Fruit fly (Drosophila melanogaster): ENCODE results near the gene CAH3.

The CAH3 gene

dm6 chrX:8650631-8651133 is 30.4 kb upstream of the CAH3 start, which contains the start of gene oc (continued):
- peak; percentile 21 for TF ChIP-seq Eip75B (GFP tag; optimal IDR thresholded peaks at IDR 0.05)
- 0 out of 2 replicates have a peak, but pooled peaks have one; percentile 22 for TF ChIP-seq Gug (GFP tag; IDR thresholded peaks at IDR 0.05)
- peak; percentile 28 for TF ChIP-seq CG16779 (tag; optimal IDR thresholded peaks at IDR 0.05)
- TF ChIP-seq CG34406 (GFP tag; optimal IDR thresholded peaks at IDR 0.05), result peak; percentile 33
- no peak for TF ChIP-seq Hr39 (GFP tag; optimal IDR thresholded peaks at IDR 0.05)
- peak; percentile 50 for TF ChIP-seq CG1621 (tag; optimal IDR thresholded peaks at IDR 0.05)
- peak; percentile 58 for TF ChIP-seq CG6808 (GFP tag; optimal IDR thresholded peaks at IDR 0.05)
- TF ChIP-seq Blimp-1 (GFP tag; optimal IDR thresholded peaks at IDR 0.05), result no peak
- TF ChIP-seq dsx (GFP tag; optimal IDR thresholded peaks at IDR 0.05; ENCODE audit: poor library complexity, severe bottlenecking), result peak; percentile 78
- TF ChIP-seq CG3032 (tag; optimal IDR thresholded peaks at IDR 0.05), result peak; percentile 56
- TF ChIP-seq Sox14 (GFP tag; optimal IDR thresholded peaks at IDR 0.05), result peak; percentile 46
- TF ChIP-seq Ets21C (GFP tag; optimal IDR thresholded peaks at IDR 0.05), result peak; percentile 18
- no peak for TF ChIP-seq Eip93F (GFP tag; optimal IDR thresholded peaks at IDR 0.05)
- TF ChIP-seq Lpt (GFP tag; optimal IDR thresholded peaks at IDR 0.05), result peak; percentile 58

dm6 chrX:8653955-8654589 is 27.0 kb upstream of the CAH3 start:
- TF ChIP-seq CG10669 (GFP tag; optimal IDR thresholded peaks at IDR 0.05), result no peak
- no peak for TF ChIP-seq CG6276 (GFP tag; optimal IDR thresholded peaks at IDR 0.05)
- TF ChIP-seq CG7368 (GFP tag; optimal IDR thresholded peaks at IDR 0.05), result no peak
- TF ChIP-seq Met (GFP tag; optimal IDR thresholded peaks at IDR 0.05), result no peak
- TF ChIP-seq svp (GFP tag), result no peak
- no peak for TF ChIP-seq CG32006 (GFP tag; optimal IDR thresholded peaks at IDR 0.05)
- TF ChIP-seq CG15336 (GFP tag; IDR thresholded peaks at IDR 0.05), result no peak
- no peak for TF ChIP-seq topi (GFP tag; optimal IDR thresholded peaks at IDR 0.05)
- TF ChIP-seq CG1621 (tag; optimal IDR thresholded peaks at IDR 0.05), result no peak
- TF ChIP-seq eg (GFP tag; IDR thresholded peaks at IDR 0.05), result no peak
- no peak for TF ChIP-seq cyc (GFP tag; optimal IDR thresholded peaks at IDR 0.05)
- TF ChIP-seq Blimp-1 (GFP tag; optimal IDR thresholded peaks at IDR 0.05), result no peak
- TF ChIP-seq achi (GFP tag; optimal IDR thresholded peaks at IDR 0.05), result no peak
- TF ChIP-seq lz (GFP tag; optimal IDR thresholded peaks at IDR 0.05), result no peak
- no peak for TF ChIP-seq fd85E (GFP tag; optimal IDR thresholded peaks at IDR 0.05)
- TF ChIP-seq spab (GFP tag; optimal IDR thresholded peaks at IDR 0.05), result no peak
- no peak for TF ChIP-seq CG16779 (tag; optimal IDR thresholded peaks at IDR 0.05)

DNA sequence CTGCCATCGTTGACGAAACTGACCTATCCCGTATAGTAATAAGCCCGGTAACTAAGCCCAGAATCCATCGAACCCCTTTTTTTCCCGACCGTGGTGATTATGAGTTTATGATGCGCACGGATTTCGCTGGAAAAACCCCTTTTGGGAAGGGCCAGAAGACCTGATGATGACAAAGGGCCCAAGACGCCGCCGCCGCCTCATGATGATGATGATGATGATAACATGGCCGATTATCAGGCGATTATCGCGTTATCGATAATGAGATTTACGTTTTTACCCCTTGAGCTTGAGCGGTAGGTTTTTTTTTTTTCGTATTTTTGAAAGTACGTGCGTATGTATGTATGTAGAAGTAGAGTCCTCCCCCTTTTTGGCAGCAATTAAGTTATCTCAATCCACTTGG is 25.8 kb upstream of the CAH3 start:
- TF ChIP-seq CG6808 (GFP tag; optimal IDR thresholded peaks at IDR 0.05), result no peak
- TF ChIP-seq fd59A (GFP tag; optimal IDR thresholded peaks at IDR 0.05), result no peak
- no peak for TF ChIP-seq CG11762 (GFP tag; optimal IDR thresholded peaks at IDR 0.05; ENCODE audit: insufficient read depth)
- TF ChIP-seq CG7368 (GFP tag; optimal IDR thresholded peaks at IDR 0.05), result no peak
- TF ChIP-seq OdsH (GFP tag; optimal IDR thresholded peaks at IDR 0.05), result no peak
- no peak for TF ChIP-seq CG10631 (GFP tag; optimal IDR thresholded peaks at IDR 0.05)
- no peak for TF ChIP-seq CG6792 (GFP tag; optimal IDR thresholded peaks at IDR 0.05)
- TF ChIP-seq Sox102F (GFP tag; optimal IDR thresholded peaks at IDR 0.05), result no peak
- no peak for TF ChIP-seq ss (GFP tag; optimal IDR thresholded peaks at IDR 0.05)

All from whole organism, prepupa.